Worm (Caenorhabditis elegans) whole organism, late embryonic: ENCODE data around the gene clec-234.

Experiments
- K02D7.2 ChIP-seq: sonication (generic microtip); optimal IDR thresholded peaks from 2 replicates; lab custom pipeline; 2017; ENCODE audit warnings: mild to moderate bottlenecking, missing genetic modification characterization, missing compliant biosample characterization
- K09A11.1 ChIP-seq: sonication (generic microtip); optimal IDR thresholded peaks from 2 replicates; lab custom pipeline; 2017; ENCODE audit warnings: antibody characterized with exemption, mild to moderate bottlenecking, missing genetic modification characterization, missing compliant biosample characterization; ENCODE audit not compliant: insufficient read depth
- hlh-30 ChIP-seq: sonication (generic microtip); optimal IDR thresholded peaks from 2 replicates; lab custom pipeline; 2017; ENCODE audit warnings: antibody characterized with exemption, missing genetic modification characterization, missing compliant biosample characterization; ENCODE audit not compliant: insufficient read depth
- lin-11 ChIP-seq: fragments of 200-800 bp; sonication (Bioruptor generic); optimal IDR thresholded peaks from 2 replicates; lab custom pipeline; 2018; ENCODE audit warnings: mild to moderate bottlenecking, missing genetic modification characterization, missing compliant biosample characterization
- nfya-1 ChIP-seq: sonication (generic microtip); optimal IDR thresholded peaks from 2 replicates; lab custom pipeline; 2017; ENCODE audit warnings: missing genetic modification characterization, mild to moderate bottlenecking, missing compliant biosample characterization, antibody characterized with exemption, moderate library complexity
- nhr-11 ChIP-seq: fragments of 150-350 bp; optimal IDR thresholded peaks from 2 replicates; lab custom pipeline; 2014; ENCODE audit warnings: missing biosample characterization, missing genetic modification characterization
- npax-4 ChIP-seq: sonication (generic microtip); optimal IDR thresholded peaks from 2 replicates; lab custom pipeline; 2016; ENCODE audit warnings: missing genetic modification characterization, missing compliant biosample characterization
- pat-9 ChIP-seq: fragments of 200-800 bp; sonication (Bioruptor generic); optimal IDR thresholded peaks from 2 replicates; lab custom pipeline; 2018; ENCODE audit warnings: mild to moderate bottlenecking, missing genetic modification characterization, moderate library complexity, missing compliant biosample characterization
- tbx-2 ChIP-seq: sonication (generic microtip); optimal IDR thresholded peaks from 2 replicates; lab custom pipeline; 2016; ENCODE audit warnings: missing genetic modification characterization, missing compliant biosample characterization
- ttx-3 ChIP-seq: sonication (generic microtip); optimal IDR thresholded peaks from 2 replicates; lab custom pipeline; 2016; ENCODE audit warnings: missing genetic modification reagents, missing genetic modification characterization, missing compliant biosample characterization
- unc-42 ChIP-seq: sonication (generic microtip); optimal IDR thresholded peaks from 2 replicates; lab custom pipeline; 2016; ENCODE audit warnings: missing genotype, missing genetic modification characterization, missing compliant biosample characterization
- unc-55 ChIP-seq: sonication (generic microtip); optimal IDR thresholded peaks from 2 replicates; lab custom pipeline; 2017; ENCODE audit warnings: missing biosample characterization, missing genetic modification reagents, missing genetic modification characterization
- unc-86 ChIP-seq: sonication (generic microtip); optimal IDR thresholded peaks from 2 replicates; lab custom pipeline; 2016; ENCODE audit warnings: missing genetic modification characterization, missing compliant biosample characterization

DNA sequence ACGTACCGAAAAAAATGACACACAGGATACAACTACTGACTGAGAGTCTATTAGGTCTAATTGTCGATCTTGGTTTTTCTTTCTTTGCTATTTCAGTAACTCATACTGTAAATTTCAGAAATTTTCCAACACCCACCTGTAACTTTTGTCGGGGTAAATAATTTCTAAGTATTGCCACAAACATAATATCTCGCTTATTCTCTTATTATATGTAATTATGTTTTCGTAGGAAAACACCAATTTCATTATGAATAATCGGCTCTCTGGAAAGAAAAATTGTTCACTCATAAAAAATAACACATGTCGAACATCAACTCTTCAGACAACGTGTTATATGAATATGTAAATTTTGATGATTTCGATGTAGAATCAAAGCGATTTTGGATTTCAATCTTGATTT, 12.7 kb downstream of the clec-234 start, which contains the start of gene srw-48:
- TF ChIP-seq nfya-1 (no peak), pat-9 (tag; lab: Kevin White, UChicago) (no peak), tbx-2 (no peak), unc-55 (no peak), hlh-30 (tag; lab: Kevin White, UChicago) (no peak), npax-4 (tag; lab: Kevin White, UChicago) (no peak), unc-42 (tag; lab: Kevin White, UChicago) (no peak), ttx-3 (tag; lab: Kevin White, UChicago) (no peak), K09A11.1 (tag; lab: Kevin White, UChicago) (no peak), unc-86 (tag; lab: Kevin White, UChicago) (no peak), lin-11 (no peak), K02D7.2 (tag; lab: Kevin White, UChicago) (no peak), nhr-11 (no peak)
